Worm (Caenorhabditis elegans): ENCODE data around the gene nhr-179.

nhr-179 gene

ce11 chrV:1618760-1619159 is at the start of gene nhr-179:
TSS of gene nhr-179 (minus strand) at chrV:1618860.
- TF ChIP-seq ceh-9 (tag; optimal IDR thresholded peaks at IDR 0.05) (no peak), ceh-18 (tag; optimal IDR thresholded peaks at IDR 0.05) (no peak)

- TF ChIP-seq nhr-232 (tag; optimal IDR thresholded peaks at IDR 0.05) (no peak), odd-2 (tag; optimal IDR thresholded peaks at IDR 0.05) (no peak), fkh-6 (tag; optimal IDR thresholded peaks at IDR 0.05) (no peak), elt-4 (tag; optimal IDR thresholded peaks at IDR 0.05) (no peak), ceh-14 (tag; optimal IDR thresholded peaks at IDR 0.05) (no peak), eyg-1 (tag; optimal IDR thresholded peaks at IDR 0.05) (no peak), ceh-22 (tag; optimal IDR thresholded peaks at IDR 0.05) (no peak), pha-4 (tag; optimal IDR thresholded peaks at IDR 0.05) (no peak), tbx-2 (tag; optimal IDR thresholded peaks at IDR 0.05) (no peak), tbx-7 (tag; optimal IDR thresholded peaks at IDR 0.05) (no peak), pros-1 (tag; optimal IDR thresholded peaks at IDR 0.05) (no peak), elt-2 (tag; optimal IDR thresholded peaks at IDR 0.05) (no peak), K02D7.2 (tag; optimal IDR thresholded peaks at IDR 0.05) (no peak)
Observed at ce11 chrV:1668216-1668615, 49.6 kb upstream of the nhr-179 start, which contains the start of gene irld-42. TSS of gene irld-42 (plus strand) at chrV:1668516.

ce11 chrV:1666904-1667303 is 48.2 kb upstream of the nhr-179 start, which contains the start of gene K04F1.8:
TSS of gene K04F1.8 (plus strand) at chrV:1667204.
- no peak for TF ChIP-seq nfya-1 (tag; optimal IDR thresholded peaks at IDR 0.05)
- no peak for TF ChIP-seq lin-11 (tag; optimal IDR thresholded peaks at IDR 0.05)
- TF ChIP-seq fkh-6 (tag; optimal IDR thresholded peaks at IDR 0.05): no peak
- TF ChIP-seq pros-1 (tag; optimal IDR thresholded peaks at IDR 0.05): no peak
- TF ChIP-seq ama-1 (optimal IDR thresholded peaks at IDR 0.05): no peak
- TF ChIP-seq unc-55 (GFP tag; optimal IDR thresholded peaks at IDR 0.05): no peak
- no peak for TF ChIP-seq ceh-9 (tag; optimal IDR thresholded peaks at IDR 0.05)
- TF ChIP-seq T23F11.4 (GFP tag; optimal IDR thresholded peaks at IDR 0.05): no peak
- TF ChIP-seq K09A11.1 (tag; optimal IDR thresholded peaks at IDR 0.05; ENCODE audit: insufficient read depth): no peak
- no peak for TF ChIP-seq hlh-30 (tag; optimal IDR thresholded peaks at IDR 0.05; ENCODE audit: insufficient read depth)
- TF ChIP-seq hlh-13 (GFP tag; optimal IDR thresholded peaks at IDR 0.05): no peak
- TF ChIP-seq hlh-15 (tag; optimal IDR thresholded peaks at IDR 0.05): no peak
- no peak for TF ChIP-seq ref-2 (tag; optimal IDR thresholded peaks at IDR 0.05)
- TF ChIP-seq unc-42 (tag; optimal IDR thresholded peaks at IDR 0.05): no peak
- no peak for TF ChIP-seq fax-1 (tag; optimal IDR thresholded peaks at IDR 0.05)
- no peak for TF ChIP-seq C38D4.7 (GFP tag; optimal IDR thresholded peaks at IDR 0.05)
- no peak for TF ChIP-seq sox-4 (tag; optimal IDR thresholded peaks at IDR 0.05)
- no peak for TF ChIP-seq nhr-232 (tag; optimal IDR thresholded peaks at IDR 0.05)

- TF ChIP-seq unc-3 (GFP tag; conservative IDR thresholded peaks at IDR 0.05) (no peak), unc-3 (tag; optimal IDR thresholded peaks at IDR 0.05) (no peak), K02D7.2 (tag; optimal IDR thresholded peaks at IDR 0.05) (no peak), hlh-15 (tag; optimal IDR thresholded peaks at IDR 0.05) (no peak), hlh-8 (tag; optimal IDR thresholded peaks at IDR 0.05) (no peak)
Observed at ce11 chrV:1664921-1665320, 46.3 kb upstream of the nhr-179 start, which contains the start of gene K04F1.9. TSS of gene K04F1.9 (plus strand) at chrV:1665221.

ce11 chrV:1662270-1662669 is 43.6 kb upstream of the nhr-179 start, which contains the start of gene irld-40:
TSS of gene irld-40 (plus strand) at chrV:1662570.
- no peak for TF ChIP-seq rnt-1 (tag; optimal IDR thresholded peaks at IDR 0.05)
- no peak for TF ChIP-seq sox-2 (GFP tag; IDR thresholded peaks at IDR 0.05)
- TF ChIP-seq ceh-34 (tag; optimal IDR thresholded peaks at IDR 0.05): no peak
- TF ChIP-seq ama-1 (optimal IDR thresholded peaks at IDR 0.05): no peak
- TF ChIP-seq dve-1 (tag; optimal IDR thresholded peaks at IDR 0.05): no peak
- TF ChIP-seq lin-11 (tag; optimal IDR thresholded peaks at IDR 0.05): no peak
- no peak for TF ChIP-seq ets-4 (tag; optimal IDR thresholded peaks at IDR 0.05)
- no peak for TF ChIP-seq unc-55 (GFP tag; optimal IDR thresholded peaks at IDR 0.05)
- TF ChIP-seq dmd-4 (tag; optimal IDR thresholded peaks at IDR 0.05; ENCODE audit: borderline replicate concordance): no peak
- no peak for TF ChIP-seq madf-2 (tag; optimal IDR thresholded peaks at IDR 0.05)
- TF ChIP-seq ztf-16 (tag; optimal IDR thresholded peaks at IDR 0.05): no peak

Data from whole organism, late embryonic.